Fruit fly (Drosophila melanogaster): ENCODE measurements around the gene CG42537.
A peak's percentile ranks its signal among the peaks of the same experiment; 100 is the strongest.

CG42537 gene

dm6 chr3R:6410412-6411225 is 33.0 kb downstream of the CG42537 start (continued):
- TF ChIP-seq CG31365 (tag; optimal IDR thresholded peaks at IDR 0.05) (peak; percentile 51), CG6813 (GFP tag; optimal IDR thresholded peaks at IDR 0.05) (peak; percentile 76), amos (GFP tag; IDR thresholded peaks at IDR 0.05; ENCODE audit: partially characterized antibody) (no peak; the same call in 1 of the 2 replicates), ara (GFP tag; IDR thresholded peaks at IDR 0.05) (peak; percentile 63; the same call in 1 of the 2 replicates), Adf1 (GFP tag; IDR thresholded peaks at IDR 0.05) (peak; percentile 48), Dp (GFP tag; optimal IDR thresholded peaks at IDR 0.05) (no peak), jumu (GFP tag; optimal IDR thresholded peaks at IDR 0.05) (peak; percentile 68), CG6683 (GFP tag; optimal IDR thresholded peaks at IDR 0.05) (peak; percentile 80), nom (GFP tag; optimal IDR thresholded peaks at IDR 0.05) (peak; percentile 92), CG11456 (GFP tag; IDR thresholded peaks at IDR 0.05) (0 out of 3 replicates have a peak, but pooled peaks have one; percentile 66), pita (GFP tag; optimal IDR thresholded peaks at IDR 0.05) (no peak), Camta (GFP tag; optimal IDR thresholded peaks at IDR 0.05) (peak; percentile 83), CG12391 (tag; optimal IDR thresholded peaks at IDR 0.05) (peak; percentile 92), Hsf (GFP tag; optimal IDR thresholded peaks at IDR 0.05) (peak; percentile 89), Dip3 (GFP tag; optimal IDR thresholded peaks at IDR 0.05) (peak; percentile 78), klu (GFP tag; IDR thresholded peaks at IDR 0.05) (peak; percentile 66), CG9797 (GFP tag; optimal IDR thresholded peaks at IDR 0.05) (no peak), twi (tag; optimal IDR thresholded peaks at IDR 0.05) (peak; percentile 79), trem (tag; optimal IDR thresholded peaks at IDR 0.05) (peak; percentile 72), cg (GFP tag; optimal IDR thresholded peaks at IDR 0.05) (peak; percentile 18), lilli (GFP tag; optimal IDR thresholded peaks at IDR 0.05) (peak; percentile 90), vfl (GFP tag; optimal IDR thresholded peaks at IDR 0.05) (peak; percentile 65), abd-A (tag; optimal IDR thresholded peaks at IDR 0.05) (peak; percentile 89), psq (GFP tag; optimal IDR thresholded peaks at IDR 0.05) (peak; percentile 51), B-H2 (GFP tag; optimal IDR thresholded peaks at IDR 0.05) (peak; percentile 32), crc (GFP tag; optimal IDR thresholded peaks at IDR 0.05) (peak; percentile 74), chinmo (GFP tag; IDR thresholded peaks at IDR 0.05; ENCODE audit: partially characterized antibody) (peak; percentile 75; the same call in 2 of the 4 replicates), CG31441 (GFP tag; IDR thresholded peaks at IDR 0.05) (peak; percentile 92), H2.0 (GFP tag; IDR thresholded peaks at IDR 0.05) (peak; percentile 48), CG10959 (GFP tag; IDR thresholded peaks at IDR 0.05) (no peak), sima (GFP tag; optimal IDR thresholded peaks at IDR 0.05) (peak; percentile 55), Optix (GFP tag; IDR thresholded peaks at IDR 0.05) (0 out of 3 replicates have a peak, but pooled peaks have one; percentile 38), lola (GFP tag; optimal IDR thresholded peaks at IDR 0.05) (peak in 1 of 3 experiments; percentile 90), nmo (GFP tag; optimal IDR thresholded peaks at IDR 0.05) (peak; percentile 95), CG17829 (tag; optimal IDR thresholded peaks at IDR 0.05) (peak; percentile 88), CG11398 (GFP tag; optimal IDR thresholded peaks at IDR 0.05) (peak; percentile 78), CG4404 (GFP tag; IDR thresholded peaks at IDR 0.05) (peak; percentile 36; the same call in 1 of the 2 replicates), CkIIα-i1 (GFP tag; IDR thresholded peaks at IDR 0.05) (0 out of 2 replicates have a peak, but pooled peaks have one; percentile 20), CG18599 (GFP tag; optimal IDR thresholded peaks at IDR 0.05) (peak; percentile 90), wek (GFP tag; optimal IDR thresholded peaks at IDR 0.05) (no peak), schlank (tag; optimal IDR thresholded peaks at IDR 0.05) (peak; percentile 65), Xrp1 (GFP tag; IDR thresholded peaks at IDR 0.05) (peak; percentile 67; the same call in 1 of the 2 replicates), eve (GFP tag; optimal IDR thresholded peaks at IDR 0.05) (peak in 1 of 2 experiments; percentile 98), pnt (GFP tag; optimal IDR thresholded peaks at IDR 0.05) (peak; percentile 74), Rfx (GFP tag; IDR thresholded peaks at IDR 0.05) (peak; percentile 63), Mrtf (GFP tag; IDR thresholded peaks at IDR 0.05) (peak; percentile 66; the same call in 1 of the 3 replicates), odd (GFP tag; optimal IDR thresholded peaks at IDR 0.05) (peak; percentile 81), CG9215 (GFP tag; IDR thresholded peaks at IDR 0.05) (peak; percentile 78)

Measured in whole organism, embryonic.